Worm (Caenorhabditis elegans) whole organism, L4 larva: ENCODE results near the gene col-183.

Experiments used
- F49E8.2 ChIP-seq: sonication (generic microtip); optimal IDR thresholded peaks from 2 replicates; lab custom pipeline; 2016; ENCODE audit warnings: missing compliant biosample characterization, mild to moderate bottlenecking, missing genetic modification characterization, borderline replicate concordance
- ctbp-1 ChIP-seq: fragments of 200-800 bp; sonication (Bioruptor generic); IDR thresholded peaks from 2 replicates; pipeline ENCODE4 v1.3.6; 2022; ENCODE audit warnings: missing genetic modification reagents, missing genetic modification characterization, missing compliant biosample characterization
- fkh-10 ChIP-seq: fragments of 150-350 bp; optimal IDR thresholded peaks from 2 replicates; lab custom pipeline; 2014; ENCODE audit warnings: missing biosample characterization, missing genetic modification reagents, missing genetic modification characterization
- mep-1 ChIP-seq: fragments of 150-350 bp; sonication (generic microtip); optimal IDR thresholded peaks from 3 replicates; lab custom pipeline; 2014; ENCODE audit warnings: missing biosample characterization, missing genetic modification characterization
- mxl-2 ChIP-seq: fragments of 200-800 bp; sonication (Bioruptor generic); conservative IDR thresholded peaks from 2 replicates; pipeline ENCODE4 v1.3.6; 2022; ENCODE audit warnings: missing genetic modification reagents, missing genetic modification characterization, missing compliant biosample characterization
- nhr-76 ChIP-seq: fragments of 150-350 bp; optimal IDR thresholded peaks from 2 replicates; lab custom pipeline; 2014; ENCODE audit warnings: missing biosample characterization, missing genetic modification characterization
- skn-1 ChIP-seq: fragments of 150-350 bp; optimal IDR thresholded peaks from 2 replicates; lab custom pipeline; 2014; ENCODE audit warnings: missing biosample characterization, missing genetic modification characterization

ce11 chrX:13481704-13482103 is 14.1 kb upstream of the col-183 start, which contains the start of gene srd-50:
- TF ChIP-seq nhr-76 (no peak), skn-1 (tag; lab: Kevin White, UChicago) (no peak), ctbp-1 (GFP tag; lab: Robert Waterston, UW) (no peak), mep-1 (tag; lab: Kevin White, UChicago) (no peak), F49E8.2 (no peak), fkh-10 (GFP tag; lab: Kevin White, UChicago) (no peak), mxl-2 (GFP tag; lab: Robert Waterston, UW) (no peak)
